Fruit fly (Drosophila melanogaster): ENCODE results near the gene tut.

DNA sequence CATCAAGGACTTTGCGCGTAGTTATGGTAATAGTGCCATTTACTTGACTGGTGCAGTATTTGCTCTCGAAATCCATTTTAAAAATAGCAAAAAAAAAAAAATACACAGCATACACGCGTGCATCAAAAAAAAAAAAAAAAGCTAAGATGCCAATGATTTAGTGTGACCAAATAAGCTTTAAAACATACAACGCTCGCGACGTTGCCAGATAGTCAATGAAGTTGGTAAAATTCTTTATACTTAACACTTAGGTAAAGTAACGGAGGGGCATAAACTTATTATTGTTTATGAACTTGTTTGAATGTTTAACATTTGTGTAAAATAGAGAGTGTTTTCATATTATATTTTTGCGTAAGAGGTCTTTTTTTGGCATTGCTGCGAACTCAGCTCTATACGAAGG lies at the start of gene tut:
- TF ChIP-seq CG7045 (GFP tag; optimal IDR thresholded peaks at IDR 0.05) (no peak), CG1620 (GFP tag; optimal IDR thresholded peaks at IDR 0.05) (no peak), Clk (GFP tag; optimal IDR thresholded peaks at IDR 0.05) (no peak), CG7101 (tag; optimal IDR thresholded peaks at IDR 0.05) (no peak), CG11617 (GFP tag; optimal IDR thresholded peaks at IDR 0.05) (no peak), Crg-1 (GFP tag; optimal IDR thresholded peaks at IDR 0.05) (no peak), tj (GFP tag; optimal IDR thresholded peaks at IDR 0.05) (no peak), CG14711 (tag; optimal IDR thresholded peaks at IDR 0.05) (no peak), toe (GFP tag; optimal IDR thresholded peaks at IDR 0.05) (no peak)

Data from whole organism, adult.